Worm (Caenorhabditis elegans) whole organism, L3 larva: Measurements from ENCODE around the gene arx-3.
A peak's percentile ranks its signal among the peaks of the same experiment; 100 is the strongest.

ENCODE experiments used
- R02D3.7 ChIP-seq: fragments of 150-350 bp; optimal IDR thresholded peaks from 2 replicates; lab custom pipeline; 2014; ENCODE audit warnings: missing biosample characterization, missing genetic modification characterization
- ZK546.5 ChIP-seq: sonication (generic microtip); optimal IDR thresholded peaks from 2 replicates; lab custom pipeline; 2017; ENCODE audit warnings: missing biosample characterization, missing genetic modification characterization
- aly-2 ChIP-seq: fragments of 150-350 bp; optimal IDR thresholded peaks from 2 replicates; lab custom pipeline; 2014; ENCODE audit warnings: missing biosample characterization, missing genetic modification characterization
- ceh-16 ChIP-seq: sonication (generic microtip); optimal IDR thresholded peaks from 2 replicates; lab custom pipeline; 2017; ENCODE audit warnings: missing biosample characterization, missing genetic modification characterization
- ceh-28 ChIP-seq: fragments of 150-350 bp; optimal IDR thresholded peaks from 2 replicates; lab custom pipeline; 2014; ENCODE audit warnings: missing biosample characterization, missing genetic modification reagents, missing genetic modification characterization
- egl-27 ChIP-seq: sonication (generic microtip); optimal IDR thresholded peaks from 4 replicates; lab custom pipeline; 2017; ENCODE audit warnings: missing biosample characterization, missing genetic modification reagents, missing genetic modification characterization
- egl-5 ChIP-seq: fragments of 150-350 bp; optimal IDR thresholded peaks from 2 replicates; lab custom pipeline; 2017; ENCODE audit warnings: missing biosample characterization, missing genetic modification reagents, missing genetic modification characterization, inconsistent platforms
- elt-3 ChIP-seq, 3 experiments: fragments of 150-350 bp in 1 of 3; sonication (generic microtip) in 2 of 3; optimal IDR thresholded peaks; 2 replicates in 2 of 3; 4 replicates in 1 of 3; lab custom pipeline; 2014 to 2017; ENCODE audit warnings: missing biosample characterization in 3 of 3, missing genetic modification characterization in 3 of 3
- eor-1 ChIP-seq, 2 experiments: fragments of 150-350 bp; optimal IDR thresholded peaks; 2 replicates each; lab custom pipeline; 2014 to 2018; ENCODE audit warnings: missing biosample characterization in 2 of 2, missing genetic modification characterization in 2 of 2
- fos-1 ChIP-seq: fragments of 150-350 bp; optimal IDR thresholded peaks from 2 replicates; lab custom pipeline; 2014; ENCODE audit warnings: missing biosample characterization, missing genetic modification characterization
- jun-1 ChIP-seq: fragments of 150-350 bp; optimal IDR thresholded peaks from 2 replicates; lab custom pipeline; 2014; ENCODE audit warnings: missing biosample characterization, missing genetic modification reagents, missing genetic modification characterization
- lin-15B ChIP-seq: fragments of 150-350 bp; optimal IDR thresholded peaks from 2 replicates; lab custom pipeline; 2014; ENCODE audit warnings: missing biosample characterization, missing genetic modification characterization
- lsy-12 ChIP-seq: sonication (generic microtip); optimal IDR thresholded peaks from 2 replicates; lab custom pipeline; 2016; ENCODE audit warnings: mild to moderate bottlenecking, missing genetic modification characterization, missing compliant biosample characterization
- mdl-1 ChIP-seq: fragments of 150-350 bp; optimal IDR thresholded peaks from 2 replicates; lab custom pipeline; 2014; ENCODE audit warnings: missing biosample characterization, missing genetic modification characterization
- mml-1 ChIP-seq: fragments of 150-350 bp; sonication (generic microtip); optimal IDR thresholded peaks from 3 replicates; lab custom pipeline; 2014; ENCODE audit warnings: missing biosample characterization, missing genetic modification characterization
- nfya-1 ChIP-seq: sonication (generic microtip); optimal IDR thresholded peaks from 2 replicates; lab custom pipeline; 2017; ENCODE audit warnings: missing genetic modification characterization, mild to moderate bottlenecking, missing compliant biosample characterization, antibody characterized with exemption, moderate library complexity; ENCODE audit not compliant: insufficient read depth
- nhr-23 ChIP-seq: fragments of 150-350 bp; optimal IDR thresholded peaks from 2 replicates; lab custom pipeline; 2014; ENCODE audit warnings: missing biosample characterization, missing genetic modification reagents, missing genetic modification characterization
- nhr-237 ChIP-seq: fragments of 150-350 bp; optimal IDR thresholded peaks from 2 replicates; lab custom pipeline; 2014; ENCODE audit warnings: missing biosample characterization, missing genetic modification characterization
- nhr-25 ChIP-seq: sonication (generic microtip); optimal IDR thresholded peaks from 2 replicates; lab custom pipeline; 2017; ENCODE audit warnings: missing biosample characterization, missing genetic modification characterization
- nhr-28 ChIP-seq: fragments of 150-350 bp; optimal IDR thresholded peaks from 2 replicates; lab custom pipeline; 2014; ENCODE audit warnings: missing biosample characterization, missing genetic modification characterization
- nhr-67 ChIP-seq: fragments of 150-350 bp; optimal IDR thresholded peaks from 2 replicates; lab custom pipeline; 2014; ENCODE audit warnings: missing biosample characterization, missing genetic modification characterization
- sea-2 ChIP-seq: fragments of 150-350 bp; sonication (generic microtip); optimal IDR thresholded peaks from 4 replicates; lab custom pipeline; 2014; ENCODE audit warnings: missing biosample characterization, missing genetic modification reagents, missing genetic modification characterization
- unc-39 ChIP-seq: sonication (generic microtip); optimal IDR thresholded peaks from 4 replicates; lab custom pipeline; 2017; ENCODE audit warnings: missing biosample characterization, missing genetic modification characterization
- unc-62 ChIP-seq: fragments of 150-350 bp; sonication (generic microtip); optimal IDR thresholded peaks from 4 replicates; lab custom pipeline; 2014; ENCODE audit warnings: missing biosample characterization, missing genetic modification reagents, missing genetic modification characterization
- ztf-11 ChIP-seq: fragments of 150-350 bp; optimal IDR thresholded peaks from 2 replicates; lab custom pipeline; 2014; ENCODE audit warnings: missing biosample characterization, missing genetic modification characterization

arx-3 gene

DNA sequence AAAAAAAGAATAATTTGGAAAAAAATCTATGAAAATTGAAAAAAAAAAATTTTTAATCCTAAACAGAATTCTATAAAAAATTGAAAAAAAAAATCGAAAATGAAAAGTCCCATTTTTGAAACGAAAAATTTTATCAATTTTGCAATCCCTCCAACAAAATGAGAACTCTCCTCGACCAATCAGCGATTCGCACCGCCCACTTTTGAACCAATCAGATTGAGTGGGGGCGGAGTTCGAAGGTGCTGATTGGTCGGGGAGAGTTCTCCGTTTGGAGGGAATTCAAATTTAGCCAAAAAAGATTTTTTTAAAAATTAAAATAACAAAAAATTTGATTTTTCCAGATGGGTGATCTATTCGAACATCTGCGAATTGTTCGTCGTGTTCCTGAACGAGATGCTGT, 9.5 kb upstream of the arx-3 start:
- TF ChIP-seq nfya-1 (tag; lab: Kevin White, UChicago) (peak; percentile 72), nhr-28 (no peak)
- TF ChIP-seq, all 47 proteins: peak for 1

DNA sequence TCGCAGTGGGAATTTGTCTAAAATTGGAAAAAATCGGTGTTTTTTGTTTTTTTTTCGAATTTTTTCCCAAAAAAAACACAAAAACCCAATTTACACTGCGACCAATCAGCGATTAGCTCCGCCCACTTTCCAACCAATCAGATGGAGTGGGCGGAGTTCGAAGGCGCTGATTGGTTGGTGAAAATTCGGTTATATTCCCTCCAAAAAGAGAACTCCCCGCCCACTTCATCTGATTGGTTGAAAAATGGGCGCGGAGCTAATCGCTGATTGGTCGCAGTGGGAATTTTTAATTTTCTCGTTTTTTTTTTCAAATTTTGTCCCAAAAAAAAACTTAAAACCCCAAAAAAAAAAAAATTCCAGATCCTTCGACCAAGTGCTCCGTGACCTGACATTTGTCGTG, 6.2 kb upstream of the arx-3 start:
- TF ChIP-seq sea-2 (GFP tag; lab: Kevin White, UChicago) = no peak
- TF ChIP-seq nfya-1 (tag; lab: Kevin White, UChicago) = peak; percentile 51

DNA sequence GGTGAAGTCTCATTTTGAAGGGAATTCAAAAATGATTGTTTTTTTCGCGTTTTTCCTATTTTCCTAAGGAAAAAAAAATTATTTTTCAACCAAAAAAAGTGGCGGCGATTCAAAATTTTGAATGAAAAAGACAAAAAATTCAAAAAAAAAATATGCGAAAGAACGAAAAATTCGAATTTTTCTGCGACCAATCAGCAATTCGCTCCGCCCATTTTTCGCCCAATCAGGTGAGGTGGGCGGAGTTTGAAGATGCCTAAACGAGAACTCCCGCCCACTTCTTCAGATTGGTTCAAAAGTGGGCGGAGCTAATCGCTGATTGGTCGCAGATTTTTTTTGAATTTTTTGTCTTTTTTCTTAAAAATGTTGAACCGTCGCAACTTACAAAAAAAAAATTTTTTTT, 5.7 kb upstream of the arx-3 start:
- TF ChIP-seq nfya-1 (tag; lab: Kevin White, UChicago) = peak; percentile 63
- no peak for TF ChIP-seq ceh-16 (tag; lab: Kevin White, UChicago)

- TF ChIP-seq aly-2 = no peak
- TF ChIP-seq mml-1 (tag; lab: Kevin White, UChicago) = no peak
Observed at ce11 chrIII:12061413-12061812, 3.2 kb upstream of the arx-3 start, which contains the start of gene zyg-8. Gene zyg-8 (plus strand): TSS chrIII:12061713.

DNA sequence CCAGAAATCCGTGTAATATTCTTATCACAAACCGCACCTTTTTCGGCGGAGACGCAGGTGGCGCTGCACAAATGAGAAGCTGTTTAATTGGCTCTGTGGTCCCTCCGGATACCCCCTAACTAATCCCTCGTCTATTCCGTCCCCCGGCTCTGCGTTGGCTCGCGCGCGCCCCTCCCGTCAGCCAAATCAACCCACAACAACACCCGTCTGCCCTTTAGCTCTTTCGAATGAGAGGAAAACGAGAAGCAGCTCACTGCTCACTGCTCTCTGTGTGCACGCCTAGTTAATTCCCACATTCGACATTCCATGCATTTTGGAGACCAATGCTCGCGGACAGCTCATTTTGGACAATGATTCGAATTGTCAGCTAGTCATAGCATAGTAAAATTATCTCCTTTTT, 1.8 kb upstream of the arx-3 start:
- TF ChIP-seq nhr-237 (tag; lab: Kevin White, UChicago) = no peak
- no peak for TF ChIP-seq egl-5 (tag; lab: Kevin White, UChicago)

- TF ChIP-seq unc-62 (GFP tag; lab: Kevin White, UChicago) (no peak), nfya-1 (tag; lab: Kevin White, UChicago) (peak; percentile 92), jun-1 (tag; lab: Kevin White, UChicago) (no peak), egl-27 (tag; lab: Kevin White, UChicago) (no peak), nhr-28 (no peak)
Observed at ce11 chrIII:12059521-12059920, 1.3 kb upstream of the arx-3 start.

- TF ChIP-seq lin-15B (tag; lab: Kevin White, UChicago) (no peak), fos-1 (tag; lab: Kevin White, UChicago) (no peak), unc-39 (no peak), aly-2 (no peak)
Observed at ce11 chrIII:12052206-12052605, 6.1 kb downstream of the arx-3 start, which contains the start of gene Y79H2A.3. Gene Y79H2A.3 (minus strand): TSS chrIII:12052306.

DNA sequence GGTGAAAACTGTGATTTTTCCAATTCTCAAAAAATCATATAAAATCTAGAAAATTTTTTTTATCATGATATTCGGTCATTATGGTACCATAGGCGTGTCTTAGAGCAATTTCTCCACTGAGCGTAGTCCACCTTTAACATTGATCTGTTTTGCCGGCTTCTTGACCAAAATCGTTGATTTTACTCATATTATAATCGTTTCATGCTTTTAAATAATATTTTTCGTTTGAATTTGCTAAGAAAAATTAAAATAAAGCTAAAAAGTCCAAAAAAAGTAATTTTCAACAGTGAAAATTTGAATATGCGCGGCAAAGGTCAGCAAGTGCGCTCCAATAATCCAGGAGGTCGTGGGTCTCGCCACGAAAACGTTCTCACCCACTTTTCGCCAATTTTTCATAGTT, 17.3 kb downstream of the arx-3 start, which contains the start of gene Y79H2A.4:
Gene Y79H2A.4, plus strand, starts transcription at position 301 of the 400 bp plus-strand sequence.
- TF ChIP-seq nhr-67 (tag; lab: Kevin White, UChicago) = no peak
- no peak for TF ChIP-seq ceh-28 (tag; lab: Kevin White, UChicago)
- TF ChIP-seq ztf-11 (tag; lab: Kevin White, UChicago) = no peak
- no peak for TF ChIP-seq nhr-23 (tag; lab: Kevin White, UChicago)
- no peak for TF ChIP-seq nhr-25 (tag; lab: Kevin White, UChicago)
- no peak for TF ChIP-seq R02D3.7 (tag; lab: Kevin White, UChicago)
- TF ChIP-seq mdl-1 = no peak
- no peak for TF ChIP-seq lsy-12 (tag; lab: Kevin White, UChicago)
- TF ChIP-seq, all 47 proteins: peak for 0

DNA sequence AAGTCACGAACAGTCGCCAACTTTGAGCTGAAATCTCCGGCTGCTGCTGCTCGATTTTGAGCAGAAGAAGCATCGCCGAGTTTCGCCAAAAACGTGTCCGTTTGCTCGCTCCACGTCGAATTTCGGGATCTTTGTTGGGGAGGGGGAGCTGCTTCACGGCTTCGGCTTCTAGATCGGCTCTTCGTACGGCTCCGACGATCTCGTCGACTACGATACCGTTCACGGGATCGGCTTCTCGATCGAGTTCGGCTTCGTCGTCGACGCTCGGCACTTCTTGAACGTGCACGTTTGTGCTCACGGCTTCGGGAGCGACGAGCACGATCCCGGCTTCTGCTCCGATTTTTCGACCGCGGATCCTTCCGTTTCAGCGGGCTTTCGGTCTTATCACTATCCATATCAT, 21.0 kb downstream of the arx-3 start:
- TF ChIP-seq ZK546.5 (tag; lab: Kevin White, UChicago) (no peak), elt-3 (tag; optimal IDR thresholded peaks at IDR 0.05; lab: Kevin White, UChicago) (no peak), eor-1 (tag; optimal IDR thresholded peaks at IDR 0.05; lab: Kevin White, UChicago) (no peak), ceh-28 (tag; lab: Kevin White, UChicago) (no peak), jun-1 (tag; lab: Kevin White, UChicago) (no peak)
- TF ChIP-seq, all 47 proteins: peak for 0
